Worm (Caenorhabditis elegans) whole organism, mixed stage, embryonic: ENCODE data around the gene fmo-1.

Experiments
- blmp-1 ChIP-seq: fragments of 150-350 bp; optimal IDR thresholded peaks from 2 replicates; lab custom pipeline; 2014; ENCODE audit warnings: missing biosample characterization, missing genetic modification characterization
- ces-1 ChIP-seq: fragments of 150-350 bp; optimal IDR thresholded peaks from 2 replicates; lab custom pipeline; 2014; ENCODE audit warnings: missing biosample characterization, missing genetic modification reagents, missing genetic modification characterization
- mab-5 ChIP-seq: fragments of 150-350 bp; optimal IDR thresholded peaks from 2 replicates; lab custom pipeline; 2014; ENCODE audit warnings: missing biosample characterization, missing genetic modification characterization
- mls-2 ChIP-seq: sonication (generic microtip); optimal IDR thresholded peaks from 2 replicates; lab custom pipeline; 2016; ENCODE audit warnings: mild to moderate bottlenecking, missing genetic modification characterization, moderate library complexity, missing compliant biosample characterization
- pha-4 ChIP-seq: fragments of 150-350 bp; optimal IDR thresholded peaks from 2 replicates; lab custom pipeline; 2018; ENCODE audit warnings: missing biosample characterization, missing genetic modification reagents, missing genetic modification characterization
- snpc-4 ChIP-seq: fragments of 150-350 bp; optimal IDR thresholded peaks from 2 replicates; lab custom pipeline; 2014; ENCODE audit warnings: missing biosample characterization, missing genetic modification characterization
- unc-62 ChIP-seq: fragments of 150-350 bp; optimal IDR thresholded peaks from 2 replicates; lab custom pipeline; 2014; ENCODE audit warnings: missing biosample characterization, missing genetic modification reagents, missing genetic modification characterization

ce11 chrIV:10661760-10662159 is at the start of gene fmo-1:
- TF ChIP-seq mls-2 (tag; lab: Kevin White, UChicago) (no peak), snpc-4 (tag; lab: Kevin White, UChicago) (no peak), unc-62 (GFP tag; lab: Kevin White, UChicago) (no peak), pha-4 (tag; lab: Kevin White, UChicago) (no peak), blmp-1 (tag; lab: Kevin White, UChicago) (no peak), mab-5 (no peak), ces-1 (GFP tag; lab: Kevin White, UChicago) (no peak)
